Fruit fly (Drosophila melanogaster) whole organism, embryonic: ENCODE data around the gene rost.
A peak's percentile ranks its signal among the peaks of the same experiment; 100 is the strongest.

Experiments
- ATbp ChIP-seq: fragments of 200-800 bp; sonication (Bioruptor generic); optimal IDR thresholded peaks from 2 replicates; lab custom pipeline; 2017; ENCODE audit warnings: missing biosample characterization, mild to moderate bottlenecking, missing genetic modification characterization, missing genetic modification reagents
- BtbVII ChIP-seq: fragments of 200-800 bp; sonication (Bioruptor generic); optimal IDR thresholded peaks from 3 replicates; lab custom pipeline; 2017; ENCODE audit warnings: missing biosample characterization, mild to moderate bottlenecking, missing genetic modification characterization
- CG10654 ChIP-seq: fragments of 200-800 bp; sonication (Bioruptor generic); optimal IDR thresholded peaks from 2 replicates; lab custom pipeline; 2016; ENCODE audit warnings: missing biosample characterization, missing genetic modification characterization
- CG12659 ChIP-seq: fragments of 200-800 bp; sonication (Bioruptor generic); optimal IDR thresholded peaks from 3 replicates; lab custom pipeline; 2017; ENCODE audit warnings: mild to moderate bottlenecking, missing biosample characterization, missing genetic modification reagents, missing genetic modification characterization
- CG12769 ChIP-seq: fragments of 200-800 bp; sonication (Bioruptor generic); optimal IDR thresholded peaks from 2 replicates; lab custom pipeline; 2019; ENCODE audit warnings: missing biosample characterization, mild to moderate bottlenecking, missing genetic modification characterization, moderate library complexity
- CG13287 ChIP-seq: fragments of 200-800 bp; sonication (Bioruptor generic); IDR thresholded peaks from 2 replicates; pipeline ENCODE4 v1.3.6; 2022; ENCODE audit warnings: missing biosample characterization, missing genetic modification characterization; ENCODE audit not compliant: partially characterized antibody
- CG13296 ChIP-seq: fragments of 200-800 bp; sonication (Bioruptor generic); optimal IDR thresholded peaks from 3 replicates; lab custom pipeline; 2018; ENCODE audit warnings: missing biosample characterization, mild to moderate bottlenecking, missing genetic modification characterization
- CG13775 ChIP-seq: fragments of 200-800 bp; sonication (Bioruptor generic); optimal IDR thresholded peaks from 3 replicates; lab custom pipeline; 2017; ENCODE audit warnings: missing biosample characterization, mild to moderate bottlenecking, missing genetic modification characterization
- CG14710 ChIP-seq: fragments of 200-800 bp; sonication (Bioruptor generic); optimal IDR thresholded peaks from 3 replicates; lab custom pipeline; 2019; ENCODE audit warnings: missing biosample characterization, mild to moderate bottlenecking, missing genetic modification characterization, moderate library complexity
- CG1529 ChIP-seq: fragments of 200-800 bp; sonication (Bioruptor generic); optimal IDR thresholded peaks from 3 replicates; lab custom pipeline; 2018; ENCODE audit warnings: missing biosample characterization, missing genetic modification characterization
- CG15696 ChIP-seq: fragments of 200-800 bp; sonication (Bioruptor generic); optimal IDR thresholded peaks from 2 replicates; lab custom pipeline; 2019; ENCODE audit warnings: missing biosample characterization, mild to moderate bottlenecking, missing genetic modification characterization, moderate library complexity
- CG17359 ChIP-seq: fragments of 200-800 bp; sonication (Bioruptor generic); optimal IDR thresholded peaks from 3 replicates; lab custom pipeline; 2018; ENCODE audit warnings: missing biosample characterization, mild to moderate bottlenecking, missing genetic modification characterization, moderate library complexity
- CG17612 ChIP-seq: fragments of 200-800 bp; sonication (Bioruptor generic); IDR thresholded peaks from 2 replicates; pipeline ENCODE4 v1.3.6; 2022; ENCODE audit warnings: missing biosample characterization, missing genetic modification characterization
- CG17829 ChIP-seq: fragments of 200-800 bp; optimal IDR thresholded peaks from 2 replicates; lab custom pipeline; 2019; ENCODE audit warnings: missing biosample characterization, mild to moderate bottlenecking, missing genetic modification characterization, moderate library complexity
- CG31224 ChIP-seq: fragments of 200-800 bp; sonication (Bioruptor generic); IDR thresholded peaks from 2 replicates; pipeline ENCODE4 v1.3.6; 2022; ENCODE audit warnings: missing biosample characterization, missing genetic modification characterization
- CG4730 ChIP-seq: fragments of 200-800 bp; sonication (Bioruptor generic); IDR thresholded peaks from 2 replicates; pipeline ENCODE4 v1.3.6; 2022; ENCODE audit warnings: missing biosample characterization, missing genetic modification characterization
- CG6175 ChIP-seq: fragments of 200-800 bp; sonication (Bioruptor generic); IDR thresholded peaks from 3 replicates; pipeline ENCODE4 v1.3.6; 2022; ENCODE audit warnings: missing biosample characterization, missing genetic modification characterization
- CG6654 ChIP-seq: fragments of 200-800 bp; sonication (Bioruptor generic); optimal IDR thresholded peaks from 2 replicates; lab custom pipeline; 2017; ENCODE audit warnings: missing biosample characterization, mild to moderate bottlenecking, missing genetic modification characterization
- CG6683 ChIP-seq: fragments of 200-800 bp; sonication (Bioruptor generic); optimal IDR thresholded peaks from 2 replicates; lab custom pipeline; 2017; ENCODE audit warnings: missing biosample characterization, mild to moderate bottlenecking, missing genetic modification characterization, missing genetic modification reagents
- CG7839 ChIP-seq: fragments of 200-800 bp; sonication (Bioruptor generic); optimal IDR thresholded peaks from 3 replicates; lab custom pipeline; 2018; ENCODE audit warnings: missing biosample characterization, mild to moderate bottlenecking, missing genetic modification characterization, moderate library complexity
- CG8478 ChIP-seq: fragments of >200 bp; optimal IDR thresholded peaks from 2 replicates; lab custom pipeline; 2018
- CG9876 ChIP-seq: fragments of 200-800 bp; sonication (Bioruptor generic); optimal IDR thresholded peaks from 2 replicates; lab custom pipeline; 2016; ENCODE audit warnings: missing biosample characterization, missing genetic modification characterization
- CG9932 ChIP-seq: fragments of 200-800 bp; sonication (Bioruptor generic); IDR thresholded peaks from 2 replicates; pipeline ENCODE4 v1.3.6; 2022; ENCODE audit warnings: missing biosample characterization, missing genetic modification characterization
- CTCF ChIP-seq: fragments of 200-800 bp; sonication (Bioruptor generic); optimal IDR thresholded peaks from 2 replicates; lab custom pipeline; 2017; ENCODE audit warnings: missing biosample characterization, mild to moderate bottlenecking, missing genetic modification characterization, moderate library complexity
- Camta ChIP-seq: fragments of 200-800 bp; sonication (Bioruptor generic); optimal IDR thresholded peaks from 2 replicates; lab custom pipeline; 2016; ENCODE audit warnings: missing biosample characterization, missing genetic modification characterization
- CkIIα-i1 ChIP-seq: fragments of 200-800 bp; sonication (Bioruptor generic); IDR thresholded peaks from 2 replicates; pipeline ENCODE4 v1.3.6; 2022; ENCODE audit warnings: missing biosample characterization, missing genetic modification characterization
- D19B ChIP-seq: fragments of 200-800 bp; sonication (Bioruptor generic); optimal IDR thresholded peaks from 2 replicates; lab custom pipeline; 2017; ENCODE audit warnings: missing biosample characterization, mild to moderate bottlenecking, missing genetic modification characterization
- Gug ChIP-seq: fragments of 200-800 bp; sonication (Bioruptor generic); IDR thresholded peaks from 4 replicates; pipeline ENCODE4 v1.3.6; 2022; ENCODE audit warnings: missing biosample characterization, missing genetic modification characterization
- HHEX ChIP-seq: fragments of 200-800 bp; sonication (Bioruptor generic); optimal IDR thresholded peaks from 3 replicates; lab custom pipeline; 2017; ENCODE audit warnings: missing biosample characterization, mild to moderate bottlenecking, missing genetic modification characterization, missing genetic modification reagents
- Hey ChIP-seq: fragments of 200-800 bp; sonication (Bioruptor generic); optimal IDR thresholded peaks from 3 replicates; lab custom pipeline; 2018; ENCODE audit warnings: missing biosample characterization, mild to moderate bottlenecking, missing genetic modification characterization
- Max ChIP-seq: fragments of 200-800 bp; sonication (Bioruptor generic); optimal IDR thresholded peaks from 2 replicates; lab custom pipeline; 2016; ENCODE audit warnings: missing biosample characterization, mild to moderate bottlenecking, missing genetic modification characterization
- Taf1 ChIP-seq: fragments of 200-800 bp; sonication (Bioruptor generic); IDR thresholded peaks from 2 replicates; pipeline ENCODE4 v1.3.6; 2022; ENCODE audit warnings: missing biosample characterization, missing genetic modification characterization
- amos ChIP-seq: fragments of 200-800 bp; sonication (Bioruptor generic); IDR thresholded peaks from 2 replicates; pipeline ENCODE4 v1.3.6; 2022; ENCODE audit warnings: missing biosample characterization, missing genetic modification characterization; ENCODE audit not compliant: partially characterized antibody
- ash1 ChIP-seq: fragments of 200-800 bp; sonication (Bioruptor generic); optimal IDR thresholded peaks from 2 replicates; lab custom pipeline; 2018; ENCODE audit warnings: missing biosample characterization, mild to moderate bottlenecking, missing genetic modification characterization
- bab2 ChIP-seq: fragments of 200-800 bp; sonication (Bioruptor generic); optimal IDR thresholded peaks from 2 replicates; lab custom pipeline; 2016; ENCODE audit warnings: missing biosample characterization, missing genetic modification characterization
- bcd ChIP-seq: fragments of 200-800 bp; sonication (Bioruptor generic); optimal IDR thresholded peaks from 2 replicates; lab custom pipeline; 2017; ENCODE audit warnings: missing biosample characterization, mild to moderate bottlenecking, missing genetic modification characterization
- caup ChIP-seq: fragments of 200-800 bp; sonication (Bioruptor generic); optimal IDR thresholded peaks from 3 replicates; lab custom pipeline; 2017; ENCODE audit warnings: missing biosample characterization, mild to moderate bottlenecking, missing genetic modification characterization, moderate library complexity; ENCODE audit not compliant: severe bottlenecking
- ci ChIP-seq: fragments of 200-800 bp; sonication (Bioruptor generic); IDR thresholded peaks from 3 replicates; pipeline ENCODE4 v1.3.6; 2022; ENCODE audit warnings: missing biosample characterization, missing genetic modification characterization
- dati ChIP-seq: fragments of 200-800 bp; sonication (Bioruptor generic); IDR thresholded peaks from 2 replicates; pipeline ENCODE4 v1.3.6; 2022; ENCODE audit warnings: missing biosample characterization, missing genetic modification characterization
- gfzf ChIP-seq: fragments of 200-800 bp; sonication (Bioruptor generic); optimal IDR thresholded peaks from 2 replicates; lab custom pipeline; 2016; ENCODE audit warnings: missing biosample characterization, mild to moderate bottlenecking, missing genetic modification characterization, moderate library complexity
- grau ChIP-seq: fragments of 200-800 bp; optimal IDR thresholded peaks from 3 replicates; lab custom pipeline; 2019; ENCODE audit warnings: missing biosample characterization, mild to moderate bottlenecking, missing genetic modification characterization, moderate library complexity
- ind ChIP-seq: fragments of 200-800 bp; sonication (Bioruptor generic); optimal IDR thresholded peaks from 3 replicates; lab custom pipeline; 2016; ENCODE audit warnings: missing biosample characterization, missing genetic modification characterization
- insv ChIP-seq, 2 experiments: fragments of 200-800 bp; sonication (Bioruptor generic); optimal IDR thresholded peaks; 3 replicates each; lab custom pipeline; 2016 to 2018; ENCODE audit warnings: missing biosample characterization in 2 of 2, missing genetic modification characterization in 2 of 2
- lab ChIP-seq: fragments of 200-800 bp; sonication (Bioruptor generic); optimal IDR thresholded peaks from 3 replicates; lab custom pipeline; 2017; ENCODE audit warnings: missing biosample characterization, missing genetic modification characterization, mild to moderate bottlenecking, moderate library complexity, missing genetic modification reagents
- schlank ChIP-seq: fragments of 200-800 bp; sonication (Bioruptor generic); optimal IDR thresholded peaks from 2 replicates; lab custom pipeline; 2018; ENCODE audit warnings: missing biosample characterization, mild to moderate bottlenecking, missing genetic modification characterization
- trem ChIP-seq: fragments of 200-800 bp; optimal IDR thresholded peaks from 3 replicates; lab custom pipeline; 2019; ENCODE audit warnings: missing biosample characterization, mild to moderate bottlenecking, missing genetic modification characterization, moderate library complexity
- usp ChIP-seq: fragments of >200 bp; optimal IDR thresholded peaks from 2 replicates; lab custom pipeline; 2017; ENCODE audit warnings: missing biosample characterization, missing genetic modification characterization
- vfl ChIP-seq: fragments of 200-800 bp; sonication (Bioruptor generic); optimal IDR thresholded peaks from 2 replicates; lab custom pipeline; 2016; ENCODE audit warnings: missing biosample characterization, missing genetic modification characterization
- zen2 ChIP-seq: fragments of 200-800 bp; sonication (Bioruptor generic); IDR thresholded peaks from 3 replicates; pipeline ENCODE4 v1.3.6; 2022; ENCODE audit warnings: missing biosample characterization, missing genetic modification characterization; ENCODE audit not compliant: partially characterized antibody

Gene rost

dm6 chr2L:8984614-8985318, 4.6 kb downstream of the rost start, which contains the start of gene CG13101 (continued):
- TF ChIP-seq Hey (tag; lab: Kevin White, UChicago) (peak; percentile 19), schlank (tag; lab: Kevin White, UChicago) (peak; percentile 58), bab2 (peak; percentile 81), bcd (peak; percentile 92), CG4730 (GFP tag; lab: Robert Waterston, UW) (peak; percentile 93), CG6175 (peak; percentile 87; the same call in 2 of the 3 replicates), Max (peak; percentile 85), Gug (GFP tag; lab: Robert Waterston, UW) (peak; percentile 67; the same call in 3 of the 4 replicates), CG13287 (GFP tag; lab: Robert Waterston, UW) (peak; percentile 22; the same call in 1 of the 2 replicates), CG13296 (peak; percentile 93), D19B (GFP tag; lab: Kevin White, UChicago) (peak; percentile 77), amos (GFP tag; lab: Robert Waterston, UW) (no peak), CG10654 (GFP tag; lab: Kevin White, UChicago) (peak; percentile 84), Taf1 (peak; percentile 85), CG13775 (GFP tag; lab: Kevin White, UChicago) (peak; percentile 89), CG14710 (peak; percentile 91), grau (tag; lab: Kevin White, UChicago) (peak; percentile 94), lab (GFP tag; lab: Kevin White, UChicago) (peak; percentile 96), CG1529 (GFP tag; lab: Kevin White, UChicago) (peak; percentile 81), CG17829 (tag; lab: Kevin White, UChicago) (peak; percentile 96), CTCF (GFP tag; lab: Kevin White, UChicago) (peak; percentile 50), CG6654 (GFP tag; lab: Kevin White, UChicago) (peak; percentile 20), CG8478 (lab: Kevin White, UChicago) (no peak), CG9932 (peak; percentile 93), ind (GFP tag; lab: Kevin White, UChicago) (peak; percentile 90), CG31224 (peak; percentile 90), ATbp (GFP tag; lab: Kevin White, UChicago) (peak; percentile 89), zen2 (GFP tag; lab: Robert Waterston, UW) (no peak), BtbVII (GFP tag; lab: Kevin White, UChicago) (peak; percentile 89), CG6683 (GFP tag; lab: Kevin White, UChicago) (peak; percentile 87), ci (peak; percentile 96), CG17359 (tag; lab: Kevin White, UChicago) (peak; percentile 93), CG15696 (tag; lab: Kevin White, UChicago) (peak; percentile 73), dati (GFP tag; lab: Robert Waterston, UW) (peak; percentile 61; the same call in 1 of the 2 replicates), Camta (peak; percentile 86), CG7839 (tag; lab: Kevin White, UChicago) (peak; percentile 95), trem (tag; lab: Kevin White, UChicago) (peak; percentile 88), caup (peak; percentile 89), CkIIα-i1 (GFP tag; lab: Robert Waterston, UW) (peak; percentile 51; the same call in 1 of the 2 replicates), vfl (GFP tag; lab: Kevin White, UChicago) (peak; percentile 85), CG12769 (tag; lab: Kevin White, UChicago) (peak; percentile 90), ash1 (GFP tag; lab: Kevin White, UChicago) (no peak), gfzf (GFP tag; lab: Kevin White, UChicago) (no peak), usp (no peak), CG17612 (peak; percentile 87), CG9876 (GFP tag; lab: Kevin White, UChicago) (peak; percentile 27), CG12659 (GFP tag; lab: Kevin White, UChicago) (peak; percentile 94), insv (GFP tag; optimal IDR thresholded peaks at IDR 0.05; lab: Kevin White, UChicago) (peak in 1 of 2 experiments; percentile 27), HHEX (GFP tag; lab: Kevin White, UChicago) (peak; percentile 89)
